Worm (Caenorhabditis elegans) whole organism, L4 larva: ENCODE results near the gene F31E8.5.

Experiments
- D1046.2 ChIP-seq: fragments of 200-800 bp; sonication (Bioruptor generic); IDR thresholded peaks from 2 replicates; pipeline ENCODE4 v1.3.6; 2022; ENCODE audit warnings: missing genetic modification characterization, missing compliant biosample characterization
- T26A8.4 ChIP-seq: fragments of 200-800 bp; sonication (Bioruptor generic); IDR thresholded peaks from 2 replicates; pipeline ENCODE4 v1.3.6; 2022; ENCODE audit warnings: missing genetic modification characterization, missing compliant biosample characterization
- Y105C5A.15 ChIP-seq: fragments of 200-800 bp; sonication (Bioruptor generic); IDR thresholded peaks from 2 replicates; pipeline ENCODE4 v1.3.6; 2022; ENCODE audit warnings: missing genetic modification characterization, missing compliant biosample characterization
- Y48G9A.11 ChIP-seq: fragments of 200-800 bp; sonication (Bioruptor generic); IDR thresholded peaks from 2 replicates; pipeline ENCODE4 v1.3.6; 2022; ENCODE audit warnings: missing genetic modification reagents, missing genetic modification characterization, missing compliant biosample characterization
- Y75B8A.6 ChIP-seq: fragments of 200-800 bp; sonication (Bioruptor generic); IDR thresholded peaks from 2 replicates; pipeline ENCODE4 v1.3.6; 2022; ENCODE audit warnings: missing genetic modification reagents, missing genetic modification characterization, missing compliant biosample characterization
- ZK337.2 ChIP-seq: fragments of 200-800 bp; sonication (Bioruptor generic); IDR thresholded peaks from 2 replicates; pipeline ENCODE4 v1.3.6; 2022; ENCODE audit warnings: missing genetic modification reagents, missing genetic modification characterization, missing compliant biosample characterization
- ama-1 ChIP-seq: fragments of 150-350 bp; optimal IDR thresholded peaks from 2 replicates; lab custom pipeline; 2014; ENCODE audit warnings: inconsistent platforms, mixed read lengths
- ceh-32 ChIP-seq: sonication (generic microtip); optimal IDR thresholded peaks from 2 replicates; lab custom pipeline; 2016; ENCODE audit warnings: mild to moderate bottlenecking, missing genetic modification characterization, missing compliant biosample characterization; ENCODE audit not compliant: poor library complexity
- ceh-62 ChIP-seq: sonication (generic microtip); optimal IDR thresholded peaks from 2 replicates; lab custom pipeline; 2017; ENCODE audit warnings: missing biosample characterization, missing genetic modification characterization
- ceh-82 ChIP-seq: sonication (generic microtip); optimal IDR thresholded peaks from 2 replicates; lab custom pipeline; 2017; ENCODE audit warnings: missing biosample characterization, missing genetic modification characterization
- ces-1 ChIP-seq: fragments of 150-350 bp; sonication (generic microtip); optimal IDR thresholded peaks from 4 replicates; lab custom pipeline; 2014; ENCODE audit warnings: missing biosample characterization, missing genetic modification reagents, missing genetic modification characterization
- ctbp-1 ChIP-seq: fragments of 200-800 bp; sonication (Bioruptor generic); IDR thresholded peaks from 2 replicates; pipeline ENCODE4 v1.3.6; 2022; ENCODE audit warnings: missing genetic modification reagents, missing genetic modification characterization, missing compliant biosample characterization
- daf-12 ChIP-seq: fragments of 150-350 bp; optimal IDR thresholded peaks from 2 replicates; lab custom pipeline; 2014; ENCODE audit warnings: missing biosample characterization, missing genetic modification reagents, missing genetic modification characterization
- daf-19 ChIP-seq: fragments of 200-800 bp; sonication (Bioruptor generic); conservative IDR thresholded peaks from 2 replicates; pipeline ENCODE4 v1.3.6; 2022; ENCODE audit warnings: missing genetic modification characterization, missing compliant biosample characterization
- egl-43 ChIP-seq: fragments of 200-800 bp; sonication (Bioruptor generic); IDR thresholded peaks from 2 replicates; pipeline ENCODE4 v1.3.6; 2022; ENCODE audit warnings: missing genetic modification reagents, missing genetic modification characterization, missing compliant biosample characterization
- fkh-10 ChIP-seq: fragments of 150-350 bp; optimal IDR thresholded peaks from 2 replicates; lab custom pipeline; 2014; ENCODE audit warnings: missing biosample characterization, missing genetic modification reagents, missing genetic modification characterization
- gei-8 ChIP-seq: fragments of 200-800 bp; sonication (Bioruptor generic); optimal IDR thresholded peaks from 2 replicates; lab custom pipeline; 2018; ENCODE audit warnings: mild to moderate bottlenecking, missing genetic modification characterization, missing compliant biosample characterization
- hif-1 ChIP-seq, 2 experiments: sonication (generic microtip); optimal IDR thresholded peaks; 2 replicates each; lab custom pipeline; 2016 to 2017; ENCODE audit warnings: missing compliant biosample characterization in 2 of 2, missing genetic modification characterization in 2 of 2, missing genetic modification reagents in 2 of 2, missing genotype in 2 of 2, mild to moderate bottlenecking in 1 of 2
- hlh-11 ChIP-seq: fragments of 200-800 bp; sonication (Bioruptor generic); optimal IDR thresholded peaks from 2 replicates; lab custom pipeline; 2018; ENCODE audit warnings: mild to moderate bottlenecking, missing genetic modification characterization, missing compliant biosample characterization
- hlh-30 ChIP-seq: sonication (generic microtip); optimal IDR thresholded peaks from 2 replicates; lab custom pipeline; 2017; ENCODE audit warnings: antibody characterized with exemption, mild to moderate bottlenecking, missing genetic modification characterization, missing compliant biosample characterization; ENCODE audit not compliant: insufficient read depth
- hmg-1.1 ChIP-seq: fragments of 200-800 bp; sonication (Bioruptor generic); IDR thresholded peaks from 2 replicates; pipeline ENCODE4 v1.3.6; 2022; ENCODE audit warnings: missing genetic modification reagents, missing genetic modification characterization, missing compliant biosample characterization
- lin-13 ChIP-seq: fragments of 150-350 bp; optimal IDR thresholded peaks from 2 replicates; lab custom pipeline; 2014; ENCODE audit warnings: missing biosample characterization, missing genetic modification reagents, missing genetic modification characterization
- lin-39 ChIP-seq: fragments of 150-350 bp; optimal IDR thresholded peaks from 2 replicates; lab custom pipeline; 2014; ENCODE audit warnings: missing biosample characterization, missing genetic modification reagents, missing genetic modification characterization
- lir-3 ChIP-seq: sonication (generic microtip); optimal IDR thresholded peaks from 2 replicates; lab custom pipeline; 2016; ENCODE audit warnings: mild to moderate bottlenecking, missing genetic modification characterization, missing compliant biosample characterization
- lsy-2 ChIP-seq, 2 experiments: fragments of 150-350 bp in 1 of 2; sonication (generic microtip) in 1 of 2; optimal IDR thresholded peaks; 2 replicates each; lab custom pipeline; 2014 to 2017; ENCODE audit warnings: missing biosample characterization in 2 of 2, missing genetic modification characterization in 2 of 2
- madf-5 ChIP-seq, 2 experiments: fragments of 200-800 bp; sonication (Bioruptor generic); IDR thresholded peaks; 2 replicates each; pipeline ENCODE4 v1.3.6; 2022; ENCODE audit warnings: missing compliant biosample characterization in 2 of 2, missing genetic modification characterization in 2 of 2
- madf-9 ChIP-seq: fragments of 200-800 bp; sonication (Bioruptor generic); conservative IDR thresholded peaks from 2 replicates; pipeline ENCODE4 v1.3.6; 2022; ENCODE audit warnings: missing genetic modification reagents, missing genetic modification characterization, missing compliant biosample characterization
- mdl-1 ChIP-seq, 2 experiments: fragments of 150-350 bp in 1 of 2; sonication (generic microtip) in 1 of 2; optimal IDR thresholded peaks; 2 replicates each; lab custom pipeline; 2014 to 2017; ENCODE audit warnings: missing biosample characterization in 2 of 2, missing genetic modification characterization in 2 of 2
- mdt-29 ChIP-seq: fragments of 200-800 bp; sonication (Bioruptor generic); IDR thresholded peaks from 2 replicates; pipeline ENCODE4 v1.3.6; 2022; ENCODE audit warnings: missing genetic modification reagents, missing genetic modification characterization, missing compliant biosample characterization
- mep-1 ChIP-seq: fragments of 150-350 bp; sonication (generic microtip); optimal IDR thresholded peaks from 3 replicates; lab custom pipeline; 2014; ENCODE audit warnings: missing biosample characterization, missing genetic modification characterization
- mxl-2 ChIP-seq: fragments of 200-800 bp; sonication (Bioruptor generic); conservative IDR thresholded peaks from 2 replicates; pipeline ENCODE4 v1.3.6; 2022; ENCODE audit warnings: missing genetic modification reagents, missing genetic modification characterization, missing compliant biosample characterization
- mxl-3 ChIP-seq: fragments of 200-800 bp; sonication (Bioruptor generic); optimal IDR thresholded peaks from 2 replicates; lab custom pipeline; 2018; ENCODE audit warnings: mild to moderate bottlenecking, missing genetic modification characterization, missing compliant biosample characterization
- nhr-102 ChIP-seq: sonication (generic microtip); optimal IDR thresholded peaks from 2 replicates; lab custom pipeline; 2016; ENCODE audit warnings: mild to moderate bottlenecking, missing genetic modification characterization, moderate library complexity, missing compliant biosample characterization
- nhr-11 ChIP-seq: fragments of 150-350 bp; optimal IDR thresholded peaks from 2 replicates; lab custom pipeline; 2014; ENCODE audit warnings: missing biosample characterization, missing genetic modification characterization
- nhr-111 ChIP-seq: fragments of 200-800 bp; sonication (Bioruptor generic); optimal IDR thresholded peaks from 2 replicates; lab custom pipeline; 2018; ENCODE audit warnings: mild to moderate bottlenecking, missing genetic modification characterization, missing compliant biosample characterization
- nhr-41 ChIP-seq: fragments of 200-800 bp; sonication (Bioruptor generic); IDR thresholded peaks from 2 replicates; pipeline ENCODE4 v1.3.6; 2022; ENCODE audit warnings: missing genetic modification reagents, missing genetic modification characterization, missing compliant biosample characterization
- nhr-42 ChIP-seq: fragments of 200-800 bp; sonication (Bioruptor generic); IDR thresholded peaks from 2 replicates; pipeline ENCODE4 v1.3.6; 2022; ENCODE audit warnings: missing genetic modification characterization, missing compliant biosample characterization
- nhr-48 ChIP-seq: sonication (generic microtip); optimal IDR thresholded peaks from 2 replicates; lab custom pipeline; 2016; ENCODE audit warnings: mild to moderate bottlenecking, missing genetic modification characterization, missing compliant biosample characterization
- nhr-77 ChIP-seq: fragments of 150-350 bp; optimal IDR thresholded peaks from 2 replicates; lab custom pipeline; 2014; ENCODE audit warnings: missing biosample characterization, missing genetic modification characterization
- sdz-12 ChIP-seq: fragments of 200-800 bp; sonication (Bioruptor generic); optimal IDR thresholded peaks from 2 replicates; lab custom pipeline; 2018; ENCODE audit warnings: mild to moderate bottlenecking, missing genetic modification characterization, missing compliant biosample characterization
- snpc-1.2 ChIP-seq: fragments of 200-800 bp; sonication (Bioruptor generic); IDR thresholded peaks from 2 replicates; pipeline ENCODE4 v1.3.6; 2022; ENCODE audit warnings: missing genetic modification reagents, missing genetic modification characterization, missing compliant biosample characterization
- snpc-4 ChIP-seq: fragments of 150-350 bp; optimal IDR thresholded peaks from 2 replicates; lab custom pipeline; 2014; ENCODE audit warnings: missing biosample characterization, missing genetic modification characterization
- spr-3 ChIP-seq: fragments of 200-800 bp; sonication (Bioruptor generic); optimal IDR thresholded peaks from 2 replicates; lab custom pipeline; 2018; ENCODE audit warnings: mild to moderate bottlenecking, missing genetic modification characterization, missing compliant biosample characterization
- tag-97 ChIP-seq: fragments of 200-800 bp; sonication (Bioruptor generic); IDR thresholded peaks from 2 replicates; pipeline ENCODE4 v1.3.6; 2022; ENCODE audit warnings: missing genetic modification characterization, missing compliant biosample characterization
- tra-1 ChIP-seq: fragments of 200-800 bp; sonication (Bioruptor generic); IDR thresholded peaks from 2 replicates; pipeline ENCODE4 v1.3.6; 2022; ENCODE audit warnings: missing genetic modification reagents, missing genetic modification characterization, missing compliant biosample characterization
- unc-39 ChIP-seq: sonication (generic microtip); optimal IDR thresholded peaks from 2 replicates; lab custom pipeline; 2017; ENCODE audit warnings: missing biosample characterization, missing genetic modification characterization
- unc-62 ChIP-seq, 3 experiments: fragments of 150-350 bp in 1 of 3; sonication (generic microtip); optimal IDR thresholded peaks in 2 of 3; peaks in 1 of 3; 1 replicate in 1 of 3; 2 replicates in 2 of 3; lab custom pipeline; 2014 to 2017; ENCODE audit warnings: missing biosample characterization in 3 of 3, missing genetic modification characterization in 3 of 3, missing genetic modification reagents in 3 of 3, missing genotype in 1 of 3
- vab-7 ChIP-seq: fragments of 200-800 bp; sonication (Bioruptor generic); IDR thresholded peaks from 2 replicates; pipeline ENCODE4 v1.3.6; 2022; ENCODE audit warnings: missing genetic modification reagents, missing genetic modification characterization, missing compliant biosample characterization
- zfp-2 ChIP-seq: sonication (generic microtip); optimal IDR thresholded peaks from 2 replicates; lab custom pipeline; 2016; ENCODE audit warnings: mild to moderate bottlenecking, missing genetic modification characterization, missing compliant biosample characterization
- ztf-11 ChIP-seq: fragments of 150-350 bp; optimal IDR thresholded peaks from 2 replicates; lab custom pipeline; 2014; ENCODE audit warnings: missing biosample characterization, missing genetic modification characterization

F31E8.5 gene

DNA sequence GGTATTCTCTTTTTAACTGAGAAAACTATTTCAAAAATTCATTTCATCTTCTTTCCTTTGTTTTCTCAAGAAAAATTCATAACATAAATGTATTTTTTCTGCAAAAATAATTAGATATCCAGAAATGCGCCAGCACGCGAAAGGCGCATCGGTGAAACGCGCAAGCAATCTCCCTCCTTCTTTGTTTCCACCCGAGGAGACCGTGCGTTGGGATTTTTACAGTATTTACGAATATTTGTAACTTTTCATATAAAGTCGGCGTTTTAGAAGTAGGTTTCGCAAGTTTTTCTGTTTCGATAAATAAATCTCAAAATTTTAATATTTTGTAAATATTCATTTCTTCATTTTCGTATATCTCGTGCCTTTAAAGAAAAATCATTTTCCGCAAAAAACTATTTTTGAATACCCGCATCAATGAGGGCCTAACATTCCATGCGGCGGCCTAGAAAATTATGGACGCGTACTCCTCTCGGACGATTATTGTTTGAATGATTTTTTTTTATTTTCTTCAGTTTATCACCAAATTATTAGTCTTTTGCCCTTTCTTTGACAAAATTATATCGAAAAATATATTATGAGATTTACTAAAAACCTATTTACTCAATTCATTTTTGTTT is 30.5 kb downstream of the F31E8.5 start, which contains the start of gene ssup-72 (continued):
- TF ChIP-seq lin-13 (GFP tag; lab: Kevin White, UChicago) = no peak
- TF ChIP-seq Y105C5A.15 = no peak
- TF ChIP-seq ceh-82 (tag; lab: Kevin White, UChicago) = no peak
- no peak for TF ChIP-seq snpc-1.2 (GFP tag; lab: Robert Waterston, UW)
- no peak for TF ChIP-seq tag-97 (GFP tag; lab: Robert Waterston, UW)
- TF ChIP-seq spr-3 (GFP tag; lab: Kevin White, UChicago) = no peak
- TF ChIP-seq sdz-12 (GFP tag; lab: Kevin White, UChicago) = no peak
- no peak for TF ChIP-seq nhr-111
- no peak; the same call in 1 of the 2 replicates for TF ChIP-seq madf-9 (GFP tag; lab: Robert Waterston, UW)
- TF ChIP-seq fkh-10 (GFP tag; lab: Kevin White, UChicago) = no peak
- no peak for TF ChIP-seq snpc-4
- TF ChIP-seq Y48G9A.11 = no peak
- TF ChIP-seq ceh-32 (tag; lab: Kevin White, UChicago) = no peak
- no peak for TF ChIP-seq nhr-41 (GFP tag; lab: Robert Waterston, UW)
- no peak for TF ChIP-seq vab-7 (GFP tag; lab: Robert Waterston, UW)
- TF ChIP-seq ces-1 (GFP tag; lab: Kevin White, UChicago) = no peak
- TF ChIP-seq mxl-3 = no peak
- no peak for TF ChIP-seq egl-43 (GFP tag; lab: Robert Waterston, UW)
- no peak for TF ChIP-seq nhr-102 (tag; lab: Kevin White, UChicago)
- TF ChIP-seq ZK337.2 (GFP tag; lab: Robert Waterston, UW) = peak; percentile 43; the same call in 1 of the 2 replicates
- no peak for TF ChIP-seq gei-8
- no peak for TF ChIP-seq mdt-29 (GFP tag; lab: Robert Waterston, UW)
- no peak for TF ChIP-seq T26A8.4 (GFP tag; lab: Robert Waterston, UW)
- 0 out of 2 replicates have a peak, but pooled peaks have one; percentile 34 for TF ChIP-seq hmg-1.1
- no peak for TF ChIP-seq nhr-42 (GFP tag; lab: Robert Waterston, UW)
- TF ChIP-seq D1046.2 (GFP tag; lab: Robert Waterston, UW) = no peak
- no peak for TF ChIP-seq lir-3 (tag; lab: Kevin White, UChicago)
- TF ChIP-seq mdl-1 (tag; optimal IDR thresholded peaks at IDR 0.05; lab: Kevin White, UChicago) = peak in 1 of 2 experiments; percentile 32
- TF ChIP-seq ceh-62 (tag; lab: Kevin White, UChicago) = no peak
- TF ChIP-seq nhr-77 (tag; lab: Kevin White, UChicago) = no peak
- no peak for TF ChIP-seq Y75B8A.6
- TF ChIP-seq mep-1 (tag; lab: Kevin White, UChicago) = peak; percentile 65
- no peak for TF ChIP-seq ctbp-1 (GFP tag; lab: Robert Waterston, UW)
- no peak for TF ChIP-seq unc-62 (GFP tag; optimal IDR thresholded peaks at IDR 0.05 in 1 of 2; lab: Kevin White, UChicago)
- TF ChIP-seq unc-62 (tag; optimal IDR thresholded peaks at IDR 0.05; lab: Kevin White, UChicago) = no peak
- TF ChIP-seq tra-1 = no peak
- peak; percentile 6 for TF ChIP-seq hlh-11
- TF ChIP-seq daf-12 (tag; lab: Kevin White, UChicago) = no peak
- no peak for TF ChIP-seq mxl-2 (GFP tag; lab: Robert Waterston, UW)
- TF ChIP-seq lin-39 (tag; lab: Kevin White, UChicago) = no peak
- no peak for TF ChIP-seq zfp-2
- no peak for TF ChIP-seq daf-19 (GFP tag; lab: Robert Waterston, UW)
- TF ChIP-seq lsy-2 (tag; optimal IDR thresholded peaks at IDR 0.05; lab: Kevin White, UChicago) = peak in 1 of 2 experiments; percentile 84
- TF ChIP-seq ztf-11 (tag; lab: Kevin White, UChicago) = no peak
- no peak for TF ChIP-seq unc-39
- TF ChIP-seq hif-1 (tag; optimal IDR thresholded peaks at IDR 0.05; lab: Kevin White, UChicago) = peak in 1 of 2 experiments; percentile 77
- TF ChIP-seq madf-5 (GFP tag; IDR thresholded peaks at IDR 0.05; lab: Robert Waterston, UW) = no peak
- peak; percentile 51 for TF ChIP-seq hlh-30 (tag; lab: Kevin White, UChicago)
- no peak for TF ChIP-seq ama-1 (lab: Kevin White, UChicago)
- TF ChIP-seq nhr-48 (tag; lab: Kevin White, UChicago) = peak; percentile 36
- no peak for TF ChIP-seq nhr-11
